ENCODE assay signal across 1 fruit fly cellular context in the genomic region with DNA sequence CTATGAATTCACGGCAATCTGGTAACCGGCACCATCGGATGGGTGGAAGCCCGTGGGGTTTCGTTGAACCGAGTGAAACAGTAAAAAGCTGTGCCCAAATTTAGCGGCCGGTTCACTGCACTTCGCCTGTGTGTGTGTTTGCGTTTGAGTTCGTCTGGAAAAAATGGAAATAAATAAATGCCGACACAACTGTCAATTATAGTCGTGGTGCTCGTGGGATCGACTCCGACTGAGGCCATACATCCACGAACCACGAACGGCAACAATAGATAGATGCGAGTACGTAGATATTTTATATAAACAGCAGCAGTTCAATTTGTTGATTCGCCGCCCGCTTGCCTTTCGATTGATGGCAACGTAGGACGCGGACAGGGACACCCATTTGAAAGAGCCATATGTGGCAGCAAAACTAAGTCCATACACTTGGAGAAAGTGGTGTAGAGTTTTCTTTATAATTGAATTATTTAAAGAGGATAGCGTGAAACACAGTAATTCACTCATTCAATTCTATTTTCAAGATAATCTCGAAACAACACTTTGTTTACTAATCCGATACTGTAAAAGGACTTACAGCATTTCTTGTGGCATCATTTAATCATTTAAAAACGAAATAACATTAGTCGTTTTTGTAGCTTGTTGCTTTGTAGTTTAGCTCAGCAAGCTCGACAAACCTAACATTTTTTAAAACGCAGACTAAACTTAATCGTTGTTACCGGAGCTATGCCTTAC.
TF ChIP-seq lines count a peak whose summit lies in the region.

No protein-coding gene starts in this region.

TF ChIP-seq in whole organism, embryonic, 481 proteins besides CTCF, POLR2A, EP300 and RAD21 (continued from another document and continues in another):
- TF ChIP-seq Rx (GFP tag; IDR thresholded peaks at IDR 0.05; lab: Robert Waterston, UW) (no peak), CG5245 (GFP tag; optimal IDR thresholded peaks at IDR 0.05; lab: Kevin White, UChicago) (no peak), inv (GFP tag; IDR thresholded peaks at IDR 0.05; lab: Robert Waterston, UW; ENCODE audit: partially characterized antibody) (no peak), CG9876 (GFP tag; optimal IDR thresholded peaks at IDR 0.05; lab: Kevin White, UChicago) (no peak), CHES-1-like (GFP tag; optimal IDR thresholded peaks at IDR 0.05; lab: Kevin White, UChicago) (no peak), Trl (optimal IDR thresholded peaks at IDR 0.05; lab: Kevin White, UChicago) (no peak), Trl (GFP tag; optimal IDR thresholded peaks at IDR 0.05; lab: Kevin White, UChicago) (no peak), bbx (GFP tag; IDR thresholded peaks at IDR 0.05; lab: Robert Waterston, UW; ENCODE audit: partially characterized antibody) (no peak), Nf-YA (GFP tag; IDR thresholded peaks at IDR 0.05; lab: Robert Waterston, UW) (no peak), croc (GFP tag; conservative IDR thresholded peaks at IDR 0.05; lab: Robert Waterston, UW) (no peak), CG15514 (GFP tag; optimal IDR thresholded peaks at IDR 0.05; lab: Kevin White, UChicago) (no peak), unpg (GFP tag; optimal IDR thresholded peaks at IDR 0.05; lab: Kevin White, UChicago) (peak; percentile 6), lbe (GFP tag; optimal IDR thresholded peaks at IDR 0.05; lab: Kevin White, UChicago) (no peak), dmrt11E (tag; optimal IDR thresholded peaks at IDR 0.05; lab: Kevin White, UChicago) (peak; percentile 54), CG14965 (GFP tag; optimal IDR thresholded peaks at IDR 0.05; lab: Kevin White, UChicago; ENCODE audit: borderline replicate concordance) (no peak), Kr (GFP tag; optimal IDR thresholded peaks at IDR 0.05; lab: Kevin White, UChicago) (no peak), so (GFP tag; IDR thresholded peaks at IDR 0.05; lab: Robert Waterston, UW) (no peak), CG34422 (GFP tag; IDR thresholded peaks at IDR 0.05; lab: Robert Waterston, UW) (no peak), CG2678 (tag; optimal IDR thresholded peaks at IDR 0.05; lab: Kevin White, UChicago) (peak; percentile 21), Hmr (GFP tag; optimal IDR thresholded peaks at IDR 0.05; lab: Kevin White, UChicago) (peak; percentile 17), CG11085 (GFP tag; IDR thresholded peaks at IDR 0.05; lab: Robert Waterston, UW) (no peak), CG16779 (GFP tag; IDR thresholded peaks at IDR 0.05; lab: Robert Waterston, UW) (no peak), CG3995 (GFP tag; optimal IDR thresholded peaks at IDR 0.05; lab: Kevin White, UChicago) (no peak), slp2 (GFP tag; optimal IDR thresholded peaks at IDR 0.05; lab: Kevin White, UChicago) (no peak), CG6765 (GFP tag; optimal IDR thresholded peaks at IDR 0.05; lab: Kevin White, UChicago) (no peak), CG7357 (GFP tag; IDR thresholded peaks at IDR 0.05; lab: Robert Waterston, UW) (no peak), CG2199 (GFP tag; IDR thresholded peaks at IDR 0.05; lab: Robert Waterston, UW) (peak; percentile 59; the same call in 1 of the 3 replicates), Deaf1 (tag; optimal IDR thresholded peaks at IDR 0.05; lab: Kevin White, UChicago) (peak; percentile 76), CG10959 (GFP tag; IDR thresholded peaks at IDR 0.05; lab: Robert Waterston, UW) (no peak), GATAe (GFP tag; conservative IDR thresholded peaks at IDR 0.05; lab: Robert Waterston, UW) (no peak), Mrtf (GFP tag; IDR thresholded peaks at IDR 0.05; lab: Robert Waterston, UW) (no peak), CG15696 (tag; optimal IDR thresholded peaks at IDR 0.05; lab: Kevin White, UChicago) (no peak), salm (tag; optimal IDR thresholded peaks at IDR 0.05; lab: Kevin White, UChicago) (no peak), trem (tag; optimal IDR thresholded peaks at IDR 0.05; lab: Kevin White, UChicago) (no peak), Awh (GFP tag; IDR thresholded peaks at IDR 0.05; lab: Robert Waterston, UW) (no peak), Mad (GFP tag; optimal IDR thresholded peaks at IDR 0.05; lab: Kevin White, UChicago) (peak; percentile 16), en (GFP tag; optimal IDR thresholded peaks at IDR 0.05; lab: Kevin White, UChicago) (no peak), CG1647 (GFP tag; optimal IDR thresholded peaks at IDR 0.05; lab: Kevin White, UChicago) (no peak), CG8944 (GFP tag; optimal IDR thresholded peaks at IDR 0.05; lab: Kevin White, UChicago) (no peak), insv (GFP tag; optimal IDR thresholded peaks at IDR 0.05; lab: Kevin White, UChicago) (no peak), CG8924 (tag; optimal IDR thresholded peaks at IDR 0.05; lab: Kevin White, UChicago) (no peak), Bgb (GFP tag; IDR thresholded peaks at IDR 0.05; lab: Robert Waterston, UW; ENCODE audit: partially characterized antibody) (no peak), CG12744 (GFP tag; optimal IDR thresholded peaks at IDR 0.05; lab: Kevin White, UChicago) (no peak), caup (GFP tag; optimal IDR thresholded peaks at IDR 0.05; lab: Kevin White, UChicago; ENCODE audit: severe bottlenecking) (no peak), Elba2 (GFP tag; optimal IDR thresholded peaks at IDR 0.05; lab: Kevin White, UChicago) (no peak), CG12942 (GFP tag; optimal IDR thresholded peaks at IDR 0.05; lab: Kevin White, UChicago) (no peak), CG1024 (GFP tag; IDR thresholded peaks at IDR 0.05; lab: Robert Waterston, UW) (0 out of 2 replicates have a peak, but pooled peaks have one; percentile 7), otp (GFP tag; IDR thresholded peaks at IDR 0.05; lab: Robert Waterston, UW) (0 out of 3 replicates have a peak, but pooled peaks have one; percentile 13), ttk (GFP tag; IDR thresholded peaks at IDR 0.05; lab: Robert Waterston, UW) (no peak), Opbp (GFP tag; IDR thresholded peaks at IDR 0.05; lab: Robert Waterston, UW; ENCODE audit: partially characterized antibody) (no peak), CG8281 (tag; optimal IDR thresholded peaks at IDR 0.05; lab: Kevin White, UChicago) (no peak), Spps (tag; optimal IDR thresholded peaks at IDR 0.05; lab: Kevin White, UChicago) (no peak), CG4282 (GFP tag; optimal IDR thresholded peaks at IDR 0.05; lab: Kevin White, UChicago) (no peak), Dp (GFP tag; optimal IDR thresholded peaks at IDR 0.05; lab: Kevin White, UChicago) (no peak), CG17612 (GFP tag; IDR thresholded peaks at IDR 0.05; lab: Robert Waterston, UW) (no peak), fd96Cb (tag; optimal IDR thresholded peaks at IDR 0.05; lab: Kevin White, UChicago) (peak; percentile 35), Lim3 (GFP tag; IDR thresholded peaks at IDR 0.05; lab: Robert Waterston, UW) (no peak), HHEX (GFP tag; optimal IDR thresholded peaks at IDR 0.05; lab: Kevin White, UChicago) (no peak), CG5953 (GFP tag; IDR thresholded peaks at IDR 0.05; lab: Robert Waterston, UW) (no peak), chif (GFP tag; optimal IDR thresholded peaks at IDR 0.05; lab: Kevin White, UChicago) (no peak), dm (GFP tag; optimal IDR thresholded peaks at IDR 0.05; lab: Kevin White, UChicago) (no peak), CG42726 (GFP tag; IDR thresholded peaks at IDR 0.05; lab: Robert Waterston, UW; ENCODE audit: partially characterized antibody) (no peak), CG32772 (GFP tag; IDR thresholded peaks at IDR 0.05; lab: Robert Waterston, UW) (no peak), fd64A (GFP tag; optimal IDR thresholded peaks at IDR 0.05; lab: Kevin White, UChicago) (no peak), gce (GFP tag; IDR thresholded peaks at IDR 0.05; lab: Robert Waterston, UW) (no peak), CG9932 (GFP tag; IDR thresholded peaks at IDR 0.05; lab: Robert Waterston, UW) (no peak), zfh2 (GFP tag; optimal IDR thresholded peaks at IDR 0.05; lab: Kevin White, UChicago) (no peak), CG31441 (GFP tag; IDR thresholded peaks at IDR 0.05; lab: Robert Waterston, UW) (0 out of 2 replicates have a peak, but pooled peaks have one; percentile 16), CG12659 (GFP tag; optimal IDR thresholded peaks at IDR 0.05; lab: Kevin White, UChicago) (no peak), pita (GFP tag; optimal IDR thresholded peaks at IDR 0.05; lab: Kevin White, UChicago) (no peak), Hr78 (GFP tag; optimal IDR thresholded peaks at IDR 0.05; lab: Kevin White, UChicago) (peak in 1 of 2 experiments; percentile 47), CG6654 (GFP tag; optimal IDR thresholded peaks at IDR 0.05; lab: Kevin White, UChicago) (peak; percentile 22), dpn (GFP tag; optimal IDR thresholded peaks at IDR 0.05; lab: Kevin White, UChicago) (no peak), CG10565 (GFP tag; optimal IDR thresholded peaks at IDR 0.05; lab: Kevin White, UChicago) (no peak), grn (GFP tag; optimal IDR thresholded peaks at IDR 0.05; lab: Kevin White, UChicago) (peak; percentile 32), Lhr (GFP tag; optimal IDR thresholded peaks at IDR 0.05; lab: Kevin White, UChicago) (peak; percentile 18), CG12236 (GFP tag; optimal IDR thresholded peaks at IDR 0.05; lab: Kevin White, UChicago) (no peak), crp (GFP tag; optimal IDR thresholded peaks at IDR 0.05; lab: Kevin White, UChicago) (no peak), Aef1 (GFP tag; IDR thresholded peaks at IDR 0.05; lab: Robert Waterston, UW) (no peak), CG11247 (GFP tag; IDR thresholded peaks at IDR 0.05; lab: Robert Waterston, UW) (no peak), CG1529 (GFP tag; optimal IDR thresholded peaks at IDR 0.05; lab: Kevin White, UChicago) (no peak), Dip2 (GFP tag; IDR thresholded peaks at IDR 0.05; lab: Robert Waterston, UW) (no peak), CG12155 (GFP tag; optimal IDR thresholded peaks at IDR 0.05; lab: Kevin White, UChicago) (no peak), CG30431 (GFP tag; optimal IDR thresholded peaks at IDR 0.05; lab: Kevin White, UChicago) (no peak), unc-4 (GFP tag; IDR thresholded peaks at IDR 0.05; lab: Robert Waterston, UW; ENCODE audit: partially characterized antibody) (no peak), emc (GFP tag; optimal IDR thresholded peaks at IDR 0.05; lab: Kevin White, UChicago) (no peak), mirr (GFP tag; optimal IDR thresholded peaks at IDR 0.05; lab: Kevin White, UChicago) (peak; percentile 10), HLH4C (GFP tag; IDR thresholded peaks at IDR 0.05; lab: Robert Waterston, UW; ENCODE audit: partially characterized antibody) (no peak), CG3407 (GFP tag; optimal IDR thresholded peaks at IDR 0.05; lab: Kevin White, UChicago) (no peak), ash1 (GFP tag; optimal IDR thresholded peaks at IDR 0.05; lab: Kevin White, UChicago) (no peak), CG17385 (GFP tag; optimal IDR thresholded peaks at IDR 0.05; lab: Kevin White, UChicago) (no peak), CG10147 (GFP tag; optimal IDR thresholded peaks at IDR 0.05; lab: Kevin White, UChicago) (no peak), Taf1 (GFP tag; IDR thresholded peaks at IDR 0.05; lab: Robert Waterston, UW) (no peak), CG4424 (GFP tag; optimal IDR thresholded peaks at IDR 0.05; lab: Kevin White, UChicago) (no peak), Stat92E (GFP tag; optimal IDR thresholded peaks at IDR 0.05; lab: Kevin White, UChicago) (no peak), CkIIα-i1 (GFP tag; IDR thresholded peaks at IDR 0.05; lab: Robert Waterston, UW) (no peak), org-1 (GFP tag; optimal IDR thresholded peaks at IDR 0.05; lab: Kevin White, UChicago) (no peak), knrl (GFP tag; IDR thresholded peaks at IDR 0.05; lab: Robert Waterston, UW; ENCODE audit: partially characterized antibody) (no peak), CG13287 (GFP tag; IDR thresholded peaks at IDR 0.05; lab: Robert Waterston, UW; ENCODE audit: partially characterized antibody) (no peak), Atf-2 (GFP tag; optimal IDR thresholded peaks at IDR 0.05; lab: Kevin White, UChicago) (no peak), maf-S (GFP tag; optimal IDR thresholded peaks at IDR 0.05; lab: Kevin White, UChicago) (no peak), ase (GFP tag; IDR thresholded peaks at IDR 0.05; lab: Robert Waterston, UW) (no peak), CG1603 (tag; optimal IDR thresholded peaks at IDR 0.05; lab: Kevin White, UChicago) (peak; percentile 17), fd102C (GFP tag; optimal IDR thresholded peaks at IDR 0.05; lab: Kevin White, UChicago) (no peak), HmgZ (tag; optimal IDR thresholded peaks at IDR 0.05; lab: Kevin White, UChicago) (no peak), klu (GFP tag; IDR thresholded peaks at IDR 0.05; lab: Robert Waterston, UW) (no peak), lola (GFP tag; optimal IDR thresholded peaks at IDR 0.05; lab: Kevin White, UChicago) (peak in 1 of 3 experiments; percentile 41), Hsf (GFP tag; optimal IDR thresholded peaks at IDR 0.05; lab: Kevin White, UChicago) (no peak), Fer2 (tag; optimal IDR thresholded peaks at IDR 0.05; lab: Kevin White, UChicago) (no peak), CG1233 (GFP tag; optimal IDR thresholded peaks at IDR 0.05; lab: Kevin White, UChicago) (no peak), crol (GFP tag; IDR thresholded peaks at IDR 0.05; lab: Robert Waterston, UW) (no peak), Nf-YC (tag; optimal IDR thresholded peaks at IDR 0.05; lab: Kevin White, UChicago) (no peak), CG31224 (GFP tag; IDR thresholded peaks at IDR 0.05; lab: Robert Waterston, UW) (no peak), schlank (tag; optimal IDR thresholded peaks at IDR 0.05; lab: Kevin White, UChicago) (no peak), NFAT (GFP tag; IDR thresholded peaks at IDR 0.05; lab: Robert Waterston, UW) (no peak), NC2β (GFP tag; optimal IDR thresholded peaks at IDR 0.05; lab: Kevin White, UChicago) (no peak), Atf6 (GFP tag; IDR thresholded peaks at IDR 0.05; lab: Robert Waterston, UW) (no peak), sima (GFP tag; optimal IDR thresholded peaks at IDR 0.05; lab: Kevin White, UChicago) (no peak), Side (GFP tag; optimal IDR thresholded peaks at IDR 0.05; lab: Kevin White, UChicago) (no peak), cato (GFP tag; optimal IDR thresholded peaks at IDR 0.05; lab: Kevin White, UChicago; ENCODE audit: borderline replicate concordance) (no peak), Antp (GFP tag; optimal IDR thresholded peaks at IDR 0.05; lab: Kevin White, UChicago) (no peak), D19B (GFP tag; optimal IDR thresholded peaks at IDR 0.05; lab: Kevin White, UChicago) (no peak), Rfx (GFP tag; IDR thresholded peaks at IDR 0.05; lab: Robert Waterston, UW) (0 out of 2 replicates have a peak, but pooled peaks have one; percentile 18), Poxn (GFP tag; IDR thresholded peaks at IDR 0.05; lab: Robert Waterston, UW) (no peak), CG16815 (GFP tag; optimal IDR thresholded peaks at IDR 0.05; lab: Kevin White, UChicago) (no peak), Hmx (GFP tag; optimal IDR thresholded peaks at IDR 0.05; lab: Kevin White, UChicago) (no peak), eyg (GFP tag; optimal IDR thresholded peaks at IDR 0.05; lab: Kevin White, UChicago) (no peak)
